Worm (Caenorhabditis elegans): ENCODE measurements around the gene dpy-19.

- no peak for TF ChIP-seq fkh-10 (GFP tag; optimal IDR thresholded peaks at IDR 0.05)
- TF ChIP-seq pag-3 (tag; optimal IDR thresholded peaks at IDR 0.05; ENCODE audit: borderline replicate concordance) = no peak
- no peak for TF ChIP-seq rnt-1 (tag; optimal IDR thresholded peaks at IDR 0.05)
These were observed 42.5 kb upstream of the dpy-19 start for ce11 chrIII:8709735-8710134.

All from whole organism, late embryonic.